Fruit fly (Drosophila melanogaster) whole organism, prepupa: ENCODE results near the gene CG6503.

Experiments used
- Blimp-1 ChIP-seq: fragments of 200-800 bp; sonication (Bioruptor generic); optimal IDR thresholded peaks from 3 replicates; lab custom pipeline; 2017; ENCODE audit warnings: missing biosample characterization, missing genetic modification characterization, mild to moderate bottlenecking, moderate library complexity, missing genetic modification reagents
- CG16779 ChIP-seq: fragments of 200-800 bp; sonication (Bioruptor generic); optimal IDR thresholded peaks from 3 replicates; lab custom pipeline; 2017; ENCODE audit warnings: missing biosample characterization, mild to moderate bottlenecking, missing genetic modification characterization
- CG6792 ChIP-seq: fragments of 200-800 bp; sonication (Bioruptor generic); optimal IDR thresholded peaks from 3 replicates; lab custom pipeline; 2016; ENCODE audit warnings: missing biosample characterization, missing genetic modification characterization
- Hr39 ChIP-seq: fragments of 200-800 bp; sonication (Bioruptor generic); optimal IDR thresholded peaks from 2 replicates; lab custom pipeline; 2016; ENCODE audit warnings: missing biosample characterization, missing genetic modification characterization
- ss ChIP-seq, 2 experiments: fragments of 200-800 bp; sonication (Bioruptor generic); optimal IDR thresholded peaks; 2 replicates in 1 of 2; 3 replicates in 1 of 2; lab custom pipeline; 2017 to 2018; ENCODE audit warnings: mild to moderate bottlenecking in 2 of 2, missing biosample characterization in 2 of 2, missing genetic modification characterization in 2 of 2, moderate library complexity in 1 of 2

dm6 chr3R:26428220-26428619, 3.3 kb upstream of the CG6503 start:
- TF ChIP-seq ss (GFP tag; optimal IDR thresholded peaks at IDR 0.05; lab: Kevin White, UChicago) (peak; percentile 35 to 40), Hr39 (GFP tag; lab: Kevin White, UChicago) (no peak), Blimp-1 (GFP tag; lab: Kevin White, UChicago) (no peak), CG16779 (tag; lab: Kevin White, UChicago) (no peak), CG6792 (GFP tag; lab: Kevin White, UChicago) (peak; percentile 4)
